Worm (Caenorhabditis elegans) whole organism, L2 larva: ENCODE data around the gene F18G5.6.

ENCODE experiments used
- lin-39 ChIP-seq: fragments of 150-350 bp; optimal IDR thresholded peaks from 2 replicates; lab custom pipeline; 2014; ENCODE audit warnings: missing biosample characterization, missing genetic modification reagents, missing genetic modification characterization
- nhr-11 ChIP-seq: fragments of 150-350 bp; optimal IDR thresholded peaks from 2 replicates; lab custom pipeline; 2014; ENCODE audit warnings: missing biosample characterization, missing genetic modification characterization
- peb-1 ChIP-seq: fragments of 150-350 bp; optimal IDR thresholded peaks from 2 replicates; lab custom pipeline; 2014; ENCODE audit warnings: missing biosample characterization, missing genetic modification characterization
- unc-39 ChIP-seq: fragments of 150-350 bp; optimal IDR thresholded peaks from 2 replicates; lab custom pipeline; 2014; ENCODE audit warnings: missing biosample characterization, missing genetic modification characterization

ce11 chrX:9231556-9231955 lies 32.6 kb downstream of the F18G5.6 start:
- no peak for TF ChIP-seq unc-39 (tag; lab: Kevin White, UChicago)
- no peak for TF ChIP-seq nhr-11 (tag; lab: Kevin White, UChicago)
- TF ChIP-seq lin-39 (tag; lab: Kevin White, UChicago), result no peak
- no peak for TF ChIP-seq peb-1 (tag; lab: Kevin White, UChicago)
